Fruit fly (Drosophila melanogaster): Measurements from ENCODE around the gene Bap111.

dm6 chrX:9156388-9156823 is 7.3 kb downstream of the Bap111 start, which contains the start of gene His3.3B:
- TF ChIP-seq CG8478 (optimal IDR thresholded peaks at IDR 0.05) (no peak), CTCF (optimal IDR thresholded peaks at IDR 0.05) (peak in 1 of 2 experiments; percentile 32)

Measured in S2 (cell line).